Fruit fly (Drosophila melanogaster) whole organism, prepupa: ENCODE results near the gene CG4080.

ENCODE experiments used
- Blimp-1 ChIP-seq: fragments of 200-800 bp; sonication (Bioruptor generic); optimal IDR thresholded peaks from 3 replicates; lab custom pipeline; 2017; ENCODE audit warnings: missing biosample characterization, missing genetic modification characterization, mild to moderate bottlenecking, moderate library complexity, missing genetic modification reagents
- CG10631 ChIP-seq: fragments of 200-800 bp; sonication (Bioruptor generic); optimal IDR thresholded peaks from 2 replicates; lab custom pipeline; 2016; ENCODE audit warnings: missing biosample characterization, missing genetic modification characterization
- CG11294 ChIP-seq: fragments of 200-800 bp; sonication (Bioruptor generic); IDR thresholded peaks from 2 replicates; pipeline ENCODE4 v1.3.6; 2022; ENCODE audit warnings: missing biosample characterization, missing genetic modification characterization
- CG11902 ChIP-seq: fragments of 200-800 bp; sonication (Bioruptor generic); optimal IDR thresholded peaks from 3 replicates; lab custom pipeline; 2016; ENCODE audit warnings: missing biosample characterization, missing genetic modification characterization
- CG15336 ChIP-seq: fragments of 200-800 bp; sonication (Bioruptor generic); IDR thresholded peaks from 2 replicates; pipeline ENCODE4 v1.3.6; 2022; ENCODE audit warnings: missing biosample characterization, missing genetic modification characterization
- CG1621 ChIP-seq: fragments of 200-800 bp; sonication (Bioruptor generic); optimal IDR thresholded peaks from 3 replicates; lab custom pipeline; 2018; ENCODE audit warnings: missing biosample characterization, mild to moderate bottlenecking, missing genetic modification characterization
- CG16779 ChIP-seq: fragments of 200-800 bp; sonication (Bioruptor generic); optimal IDR thresholded peaks from 3 replicates; lab custom pipeline; 2017; ENCODE audit warnings: missing biosample characterization, mild to moderate bottlenecking, missing genetic modification characterization
- CG3032 ChIP-seq: fragments of 200-800 bp; optimal IDR thresholded peaks from 2 replicates; lab custom pipeline; 2019; ENCODE audit warnings: missing biosample characterization, mild to moderate bottlenecking, missing genetic modification characterization, moderate library complexity
- CG31627 ChIP-seq: fragments of 200-800 bp; sonication (Bioruptor generic); optimal IDR thresholded peaks from 3 replicates; lab custom pipeline; 2016; ENCODE audit warnings: missing biosample characterization, missing genetic modification characterization
- CG34406 ChIP-seq: fragments of 200-800 bp; sonication (Bioruptor generic); optimal IDR thresholded peaks from 3 replicates; lab custom pipeline; 2016; ENCODE audit warnings: missing biosample characterization, missing genetic modification characterization
- CG3919 ChIP-seq: fragments of 200-800 bp; sonication (Bioruptor generic); optimal IDR thresholded peaks from 3 replicates; lab custom pipeline; 2016; ENCODE audit warnings: missing biosample characterization, missing genetic modification characterization
- CG4318 ChIP-seq: fragments of 200-800 bp; sonication (Bioruptor generic); optimal IDR thresholded peaks from 3 replicates; lab custom pipeline; 2017; ENCODE audit warnings: missing biosample characterization, mild to moderate bottlenecking, missing genetic modification characterization
- CG6163 ChIP-seq: fragments of 200-800 bp; sonication (Bioruptor generic); IDR thresholded peaks from 3 replicates; pipeline ENCODE4 v1.3.6; 2022; ENCODE audit warnings: missing biosample characterization, missing genetic modification characterization
- CG6276 ChIP-seq: fragments of 200-800 bp; sonication (Bioruptor generic); optimal IDR thresholded peaks from 2 replicates; lab custom pipeline; 2017; ENCODE audit warnings: missing biosample characterization, mild to moderate bottlenecking, missing genetic modification characterization
- CG6808 ChIP-seq: fragments of 200-800 bp; sonication (Bioruptor generic); optimal IDR thresholded peaks from 3 replicates; lab custom pipeline; 2017; ENCODE audit warnings: missing biosample characterization, missing genetic modification characterization, mild to moderate bottlenecking, moderate library complexity, missing genetic modification reagents
- CG8119 ChIP-seq: fragments of 200-800 bp; sonication (Bioruptor generic); IDR thresholded peaks from 3 replicates; pipeline ENCODE4 v1.3.6; 2022; ENCODE audit warnings: missing biosample characterization, missing genetic modification characterization
- CG8319 ChIP-seq: fragments of 200-800 bp; sonication (Bioruptor generic); optimal IDR thresholded peaks from 3 replicates; lab custom pipeline; 2016; ENCODE audit warnings: missing biosample characterization, missing genetic modification characterization
- CG9139 ChIP-seq: fragments of 200-800 bp; sonication (Bioruptor generic); optimal IDR thresholded peaks from 3 replicates; lab custom pipeline; 2017; ENCODE audit warnings: missing biosample characterization, mild to moderate bottlenecking, missing genetic modification characterization
- Eip75B ChIP-seq: fragments of 200-800 bp; sonication (Bioruptor generic); optimal IDR thresholded peaks from 3 replicates; lab custom pipeline; 2016; ENCODE audit warnings: missing biosample characterization, missing genetic modification characterization
- Eip78C ChIP-seq: fragments of 200-800 bp; sonication (Bioruptor generic); peaks from one replicate; lab custom pipeline; 2016; ENCODE audit warnings: missing biosample characterization, missing genetic modification characterization
- Eip93F ChIP-seq: fragments of 200-800 bp; sonication (Bioruptor generic); optimal IDR thresholded peaks from 2 replicates; lab custom pipeline; 2016; ENCODE audit warnings: missing biosample characterization, mild to moderate bottlenecking, missing genetic modification characterization
- Ets21C ChIP-seq: fragments of 200-800 bp; sonication (Bioruptor generic); optimal IDR thresholded peaks from 3 replicates; lab custom pipeline; 2016; ENCODE audit warnings: missing biosample characterization, missing genetic modification characterization
- Hr38 ChIP-seq: sonication (Bioruptor generic); optimal IDR thresholded peaks from 2 replicates; lab custom pipeline; 2016; ENCODE audit warnings: missing biosample characterization, missing genetic modification characterization
- Hr4 ChIP-seq: fragments of 200-800 bp; sonication (Bioruptor generic); optimal IDR thresholded peaks from 3 replicates; lab custom pipeline; 2016; ENCODE audit warnings: missing biosample characterization, missing genetic modification characterization
- Lpt ChIP-seq: fragments of 200-800 bp; sonication (Bioruptor generic); optimal IDR thresholded peaks from 3 replicates; lab custom pipeline; 2016; ENCODE audit warnings: missing biosample characterization, missing genetic modification characterization
- Met ChIP-seq: fragments of 200-800 bp; sonication (Bioruptor generic); optimal IDR thresholded peaks from 3 replicates; lab custom pipeline; 2016; ENCODE audit warnings: missing biosample characterization, missing genetic modification characterization
- Smox ChIP-seq: fragments of 200-800 bp; sonication (Bioruptor generic); optimal IDR thresholded peaks from 3 replicates; lab custom pipeline; 2016; ENCODE audit warnings: missing biosample characterization, missing genetic modification characterization
- Sox102F ChIP-seq: fragments of 200-800 bp; sonication (Bioruptor generic); optimal IDR thresholded peaks from 2 replicates; lab custom pipeline; 2016; ENCODE audit warnings: missing biosample characterization, mild to moderate bottlenecking, missing genetic modification characterization
- Sox14 ChIP-seq: fragments of 200-800 bp; sonication (Bioruptor generic); optimal IDR thresholded peaks from 3 replicates; lab custom pipeline; 2016; ENCODE audit warnings: missing biosample characterization, missing genetic modification characterization
- achi ChIP-seq: fragments of 200-800 bp; sonication (Bioruptor generic); optimal IDR thresholded peaks from 3 replicates; lab custom pipeline; 2016; ENCODE audit warnings: missing biosample characterization, missing genetic modification characterization
- cyc ChIP-seq: fragments of 200-800 bp; sonication (Bioruptor generic); optimal IDR thresholded peaks from 3 replicates; lab custom pipeline; 2016; ENCODE audit warnings: missing biosample characterization, missing genetic modification characterization
- dac ChIP-seq: fragments of 200-800 bp; sonication (Bioruptor generic); optimal IDR thresholded peaks from 2 replicates; lab custom pipeline; 2017; ENCODE audit warnings: missing biosample characterization, mild to moderate bottlenecking, missing genetic modification characterization
- eg ChIP-seq: fragments of 200-800 bp; sonication (Bioruptor generic); IDR thresholded peaks from 3 replicates; pipeline ENCODE4 v1.3.6; 2022; ENCODE audit warnings: missing biosample characterization, missing genetic modification characterization
- fd59A ChIP-seq: fragments of 200-800 bp; sonication (Bioruptor generic); optimal IDR thresholded peaks from 2 replicates; lab custom pipeline; 2017; ENCODE audit warnings: missing biosample characterization, mild to moderate bottlenecking, missing genetic modification characterization, missing genetic modification reagents
- fd85E ChIP-seq: fragments of 200-800 bp; sonication (Bioruptor generic); optimal IDR thresholded peaks from 3 replicates; lab custom pipeline; 2016; ENCODE audit warnings: missing biosample characterization, missing genetic modification characterization
- fkh ChIP-seq: fragments of 200-800 bp; sonication (Bioruptor generic); optimal IDR thresholded peaks from 3 replicates; lab custom pipeline; 2017; ENCODE audit warnings: missing biosample characterization, mild to moderate bottlenecking, missing genetic modification characterization, moderate library complexity
- lz ChIP-seq: fragments of 200-800 bp; sonication (Bioruptor generic); optimal IDR thresholded peaks from 3 replicates; lab custom pipeline; 2016; ENCODE audit warnings: missing biosample characterization, missing genetic modification characterization
- net ChIP-seq: fragments of 200-800 bp; sonication (Bioruptor generic); optimal IDR thresholded peaks from 3 replicates; lab custom pipeline; 2016; ENCODE audit warnings: missing biosample characterization, missing genetic modification characterization
- pdm3 ChIP-seq: fragments of 200-800 bp; sonication (Bioruptor generic); optimal IDR thresholded peaks from 3 replicates; lab custom pipeline; 2016; ENCODE audit warnings: missing biosample characterization, missing genetic modification characterization
- ss ChIP-seq, 2 experiments: fragments of 200-800 bp; sonication (Bioruptor generic); optimal IDR thresholded peaks; 2 replicates in 1 of 2; 3 replicates in 1 of 2; lab custom pipeline; 2017 to 2018; ENCODE audit warnings: mild to moderate bottlenecking in 2 of 2, missing biosample characterization in 2 of 2, missing genetic modification characterization in 2 of 2, moderate library complexity in 1 of 2
- svp ChIP-seq: fragments of 200-800 bp; sonication (Bioruptor generic); peaks from one replicate; lab custom pipeline; 2016; ENCODE audit warnings: missing biosample characterization, missing genetic modification characterization
- topi ChIP-seq: fragments of 200-800 bp; sonication (Bioruptor generic); optimal IDR thresholded peaks from 3 replicates; lab custom pipeline; 2016; ENCODE audit warnings: missing biosample characterization, missing genetic modification characterization
- vri ChIP-seq: fragments of 200-800 bp; sonication (Bioruptor generic); optimal IDR thresholded peaks from 3 replicates; lab custom pipeline; 2016; ENCODE audit warnings: missing biosample characterization, mild to moderate bottlenecking, missing genetic modification characterization

Gene CG4080

DNA sequence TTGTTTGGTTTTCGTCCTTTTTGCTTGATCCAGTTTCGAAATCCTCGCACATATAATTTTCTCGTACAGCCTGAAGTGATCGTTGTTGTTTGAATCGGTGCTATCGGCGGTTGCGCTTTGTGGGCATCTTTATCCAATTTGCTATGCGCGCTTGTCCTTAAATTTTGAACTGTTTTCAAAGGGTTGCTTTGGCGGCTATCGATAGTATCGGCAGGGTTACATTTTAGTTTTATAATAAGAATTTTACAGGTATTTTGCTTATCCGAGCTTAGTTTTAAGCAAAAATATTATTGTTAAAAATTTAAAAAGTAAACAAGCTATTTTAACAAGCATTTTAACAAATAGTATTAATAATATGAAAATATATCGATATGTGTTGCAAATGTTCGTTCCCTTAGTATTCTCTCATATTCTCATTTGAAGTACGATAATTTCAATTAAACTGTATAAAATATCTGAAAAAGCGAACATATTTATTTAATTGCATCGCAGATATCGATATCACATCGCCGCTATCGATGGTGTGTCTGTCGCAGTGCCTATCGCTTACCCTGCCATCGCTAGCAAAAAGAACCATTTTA, 32.1 kb downstream of the CG4080 start, which contains the start of the genes Klp67A and CG4452 (continued):
- 0 out of 3 replicates have a peak, but pooled peaks have one; percentile 16 for TF ChIP-seq eg (GFP tag; lab: Robert Waterston, UW)

DNA sequence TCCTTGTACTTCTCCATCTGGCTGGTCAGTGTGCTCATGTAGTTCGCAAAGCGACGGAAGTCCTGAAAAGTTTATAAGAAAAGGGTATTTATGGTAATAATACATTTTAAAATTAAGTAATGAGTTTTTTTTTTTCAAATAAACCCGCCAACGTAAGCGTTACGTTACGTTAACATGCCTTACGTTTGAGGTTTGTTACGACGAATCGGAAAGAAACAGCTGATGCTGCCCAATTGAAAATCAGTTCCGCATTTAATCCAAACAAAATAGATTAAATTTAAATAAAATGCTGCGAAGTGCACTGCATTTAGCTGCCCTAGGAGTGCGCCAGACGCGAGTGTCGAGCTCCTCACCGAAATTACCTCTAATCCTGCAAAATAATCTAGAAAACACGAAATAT, 34.9 kb downstream of the CG4080 start, which contains the start of gene mRRF1:
Gene mRRF1, plus strand, starts transcription at position 220 of the 400 bp plus-strand sequence.
- TF ChIP-seq CG16779 (tag; lab: Kevin White, UChicago) (no peak), achi (GFP tag; lab: Kevin White, UChicago) (peak; percentile 58), Eip93F (GFP tag; lab: Kevin White, UChicago) (peak; percentile 15), CG31627 (GFP tag; lab: Kevin White, UChicago) (no peak)

DNA sequence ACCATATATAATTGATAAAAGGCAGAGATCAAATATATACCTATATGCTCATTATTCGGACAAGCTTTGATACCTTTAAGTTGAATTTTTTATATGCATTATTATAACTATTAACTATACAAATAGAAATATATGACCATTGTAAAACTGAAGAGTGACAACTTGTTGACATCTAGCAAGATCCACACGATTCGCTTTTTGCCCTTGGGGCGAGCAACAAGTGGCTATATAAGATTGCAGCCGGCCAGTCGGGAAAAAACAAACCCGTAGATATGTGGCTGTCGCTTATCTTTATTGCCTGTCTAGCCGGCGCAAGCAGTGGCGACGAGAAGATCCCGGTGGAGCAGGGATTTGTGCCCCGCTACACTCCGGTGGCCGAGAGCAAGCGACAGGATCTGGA, 37.1 kb downstream of the CG4080 start, which contains the start of gene CG34456:
Gene CG34456, plus strand, starts transcription at position 215 of the 400 bp plus-strand sequence.
- TF ChIP-seq eg (GFP tag; lab: Robert Waterston, UW): no peak
- peak; percentile 81 for TF ChIP-seq svp (GFP tag; lab: Kevin White, UChicago)
- peak; percentile 25 for TF ChIP-seq fkh (GFP tag; lab: Kevin White, UChicago)
- TF ChIP-seq net (GFP tag; lab: Kevin White, UChicago): no peak
- no peak for TF ChIP-seq CG11902 (GFP tag; lab: Kevin White, UChicago)
- TF ChIP-seq CG6808: peak; percentile 19
- no peak for TF ChIP-seq CG16779 (tag; lab: Kevin White, UChicago)
- 0 out of 3 replicates have a peak, but pooled peaks have one; percentile 39 for TF ChIP-seq CG6163 (GFP tag; lab: Robert Waterston, UW)
- peak; percentile 59 for TF ChIP-seq Eip78C (GFP tag; lab: Kevin White, UChicago)

dm6 chr3L:9360217-9360692, 38.8 kb downstream of the CG4080 start, which contains the start of gene Pdxk:
Gene Pdxk (plus strand): TSS chr3L:9360316.
- TF ChIP-seq Eip75B (GFP tag; lab: Kevin White, UChicago): peak; percentile 43
- TF ChIP-seq CG11294 (GFP tag; lab: Robert Waterston, UW): no peak
- peak; percentile 30 for TF ChIP-seq CG6276
- 0 out of 3 replicates have a peak, but pooled peaks have one; percentile 30 for TF ChIP-seq CG8119
- TF ChIP-seq CG31627 (GFP tag; lab: Kevin White, UChicago): no peak
- no peak for TF ChIP-seq Met (GFP tag; lab: Kevin White, UChicago)
- TF ChIP-seq CG3919 (GFP tag; lab: Kevin White, UChicago): no peak
- TF ChIP-seq Smox (GFP tag; lab: Kevin White, UChicago): no peak
- no peak; the same call in 2 of the 3 replicates for TF ChIP-seq CG6163 (GFP tag; lab: Robert Waterston, UW)
- TF ChIP-seq ss (GFP tag; optimal IDR thresholded peaks at IDR 0.05; lab: Kevin White, UChicago): peak; percentile 14 to 20
- no peak for TF ChIP-seq Sox102F (GFP tag; lab: Kevin White, UChicago)
- peak; percentile 45 for TF ChIP-seq vri (GFP tag; lab: Kevin White, UChicago)
- no peak for TF ChIP-seq lz (GFP tag; lab: Kevin White, UChicago)
- no peak for TF ChIP-seq CG10631 (GFP tag; lab: Kevin White, UChicago)
- TF ChIP-seq CG9139 (GFP tag; lab: Kevin White, UChicago): no peak
- TF ChIP-seq Eip93F (GFP tag; lab: Kevin White, UChicago): no peak
- TF ChIP-seq CG8319 (GFP tag; lab: Kevin White, UChicago): no peak
- TF ChIP-seq CG4318 (GFP tag; lab: Kevin White, UChicago): no peak
- TF ChIP-seq net (GFP tag; lab: Kevin White, UChicago): peak; percentile 3
- TF ChIP-seq CG6808: no peak
- no peak for TF ChIP-seq Ets21C (GFP tag; lab: Kevin White, UChicago)
- TF ChIP-seq Hr38 (GFP tag; lab: Kevin White, UChicago): no peak
- TF ChIP-seq Blimp-1 (GFP tag; lab: Kevin White, UChicago): no peak
- TF ChIP-seq fd59A (GFP tag; lab: Kevin White, UChicago): no peak
- no peak for TF ChIP-seq Lpt (GFP tag; lab: Kevin White, UChicago)
- TF ChIP-seq CG15336 (GFP tag; lab: Robert Waterston, UW): no peak
- TF ChIP-seq Hr4: no peak
- TF ChIP-seq CG3032 (tag; lab: Kevin White, UChicago): no peak
- no peak for TF ChIP-seq cyc (GFP tag; lab: Kevin White, UChicago)
- no peak for TF ChIP-seq dac (GFP tag; lab: Kevin White, UChicago)
- no peak for TF ChIP-seq CG34406 (GFP tag; lab: Kevin White, UChicago)
- no peak for TF ChIP-seq pdm3 (GFP tag; lab: Kevin White, UChicago)
- no peak for TF ChIP-seq CG11902 (GFP tag; lab: Kevin White, UChicago)
- TF ChIP-seq Sox14: peak; percentile 12
- TF ChIP-seq achi (GFP tag; lab: Kevin White, UChicago): no peak
- no peak for TF ChIP-seq fd85E (GFP tag; lab: Kevin White, UChicago)
- TF ChIP-seq topi (GFP tag; lab: Kevin White, UChicago): no peak
- TF ChIP-seq CG1621: peak; percentile 2
